Fruit fly (Drosophila melanogaster): Measurements from ENCODE around the gene Mp.

Mp gene

dm6 chr3L:7008351-7008750 is 9.7 kb downstream of the Mp start (continued):
- TF ChIP-seq CG12769 (tag; optimal IDR thresholded peaks at IDR 0.05) (peak; percentile 8), CG42726 (GFP tag; IDR thresholded peaks at IDR 0.05; ENCODE audit: partially characterized antibody) (no peak), CG15073 (GFP tag; optimal IDR thresholded peaks at IDR 0.05) (peak; percentile 19), CG6683 (GFP tag; optimal IDR thresholded peaks at IDR 0.05) (peak; percentile 73), kah (GFP tag; optimal IDR thresholded peaks at IDR 0.05) (peak; percentile 81), ase (GFP tag; IDR thresholded peaks at IDR 0.05) (peak; percentile 52; the same call in 2 of the 3 replicates), vvl (GFP tag; IDR thresholded peaks at IDR 0.05) (peak; percentile 81), Spps (tag; optimal IDR thresholded peaks at IDR 0.05) (peak; percentile 69), CG11560 (tag; IDR thresholded peaks at IDR 0.05) (peak; percentile 56; the same call in 2 of the 3 replicates), peb (GFP tag; IDR thresholded peaks at IDR 0.05) (peak; percentile 52), CG11695 (GFP tag; IDR thresholded peaks at IDR 0.05) (peak; percentile 82; the same call in 1 of the 3 replicates), sens-2 (GFP tag; IDR thresholded peaks at IDR 0.05) (peak; percentile 54; the same call in 1 of the 2 replicates), p53 (GFP tag; optimal IDR thresholded peaks at IDR 0.05) (no peak), CG3847 (GFP tag; IDR thresholded peaks at IDR 0.05) (peak; percentile 41; the same call in 1 of the 2 replicates), CG30403 (GFP tag; optimal IDR thresholded peaks at IDR 0.05) (peak; percentile 84), NFAT (GFP tag; IDR thresholded peaks at IDR 0.05) (no peak), CG7556 (GFP tag; optimal IDR thresholded peaks at IDR 0.05) (peak; percentile 91), eve (GFP tag; optimal IDR thresholded peaks at IDR 0.05) (peak in 1 of 2 experiments; percentile 89), Eip74EF (GFP tag; optimal IDR thresholded peaks at IDR 0.05) (peak in 1 of 2 experiments; percentile 94), Aef1 (GFP tag; IDR thresholded peaks at IDR 0.05) (peak; percentile 56; the same call in 2 of the 3 replicates), CG1647 (GFP tag; optimal IDR thresholded peaks at IDR 0.05) (no peak), psq (GFP tag; optimal IDR thresholded peaks at IDR 0.05) (peak; percentile 52), al (GFP tag; IDR thresholded peaks at IDR 0.05) (no peak), Blimp-1 (GFP tag; optimal IDR thresholded peaks at IDR 0.05) (peak; percentile 93), CHES-1-like (GFP tag; optimal IDR thresholded peaks at IDR 0.05) (no peak), mld (GFP tag; IDR thresholded peaks at IDR 0.05; ENCODE audit: partially characterized antibody) (no peak), CG9797 (GFP tag; optimal IDR thresholded peaks at IDR 0.05) (no peak), gsb-n (tag; optimal IDR thresholded peaks at IDR 0.05) (peak; percentile 71), CG11085 (GFP tag; IDR thresholded peaks at IDR 0.05) (peak; percentile 35; the same call in 1 of the 2 replicates), CG12942 (GFP tag; optimal IDR thresholded peaks at IDR 0.05) (peak; percentile 64), CG9876 (GFP tag; optimal IDR thresholded peaks at IDR 0.05) (no peak), sima (GFP tag; optimal IDR thresholded peaks at IDR 0.05) (no peak), sc (optimal IDR thresholded peaks at IDR 0.05) (no peak), sc (GFP tag; optimal IDR thresholded peaks at IDR 0.05) (peak; percentile 73), gfzf (GFP tag; optimal IDR thresholded peaks at IDR 0.05) (no peak), CG17829 (tag; optimal IDR thresholded peaks at IDR 0.05) (peak; percentile 65), CG2116 (GFP tag; optimal IDR thresholded peaks at IDR 0.05) (peak; percentile 43), wek (GFP tag; optimal IDR thresholded peaks at IDR 0.05) (no peak), CG16815 (GFP tag; optimal IDR thresholded peaks at IDR 0.05) (peak; percentile 63), dimm (GFP tag; IDR thresholded peaks at IDR 0.05) (peak; percentile 5; the same call in 1 of the 2 replicates), Meics (GFP tag; optimal IDR thresholded peaks at IDR 0.05) (peak; percentile 87), CG11504 (tag; optimal IDR thresholded peaks at IDR 0.05) (peak; percentile 94), D19A (tag; optimal IDR thresholded peaks at IDR 0.05) (peak; percentile 98), sr (GFP tag; IDR thresholded peaks at IDR 0.05) (no peak), CG18476 (GFP tag; optimal IDR thresholded peaks at IDR 0.05) (peak; percentile 75), schlank (tag; optimal IDR thresholded peaks at IDR 0.05) (no peak), sim (GFP tag; IDR thresholded peaks at IDR 0.05) (peak; percentile 59; the same call in 1 of the 2 replicates), Med (GFP tag) (peak; percentile 75), esg (GFP tag; conservative IDR thresholded peaks at IDR 0.05) (peak; percentile 73), CG16863 (GFP tag; optimal IDR thresholded peaks at IDR 0.05) (peak; percentile 51), CG6254 (GFP tag; optimal IDR thresholded peaks at IDR 0.05) (peak; percentile 68)
